Fruit fly (Drosophila melanogaster): ENCODE data around the gene CG6592.

CG6592 gene

dm6 chr3L:6085988-6086387 lies 26.5 kb downstream of the CG6592 start (continued):
- peak; percentile 6 for TF ChIP-seq CG10209 (GFP tag; optimal IDR thresholded peaks at IDR 0.05)
- TF ChIP-seq PHDP (tag; optimal IDR thresholded peaks at IDR 0.05) = peak; percentile 35
- TF ChIP-seq cas (GFP tag; IDR thresholded peaks at IDR 0.05) = no peak
- TF ChIP-seq YL-1 (GFP tag; optimal IDR thresholded peaks at IDR 0.05) = no peak
- TF ChIP-seq grau (tag; optimal IDR thresholded peaks at IDR 0.05) = peak; percentile 54
- no peak for TF ChIP-seq wor (GFP tag; IDR thresholded peaks at IDR 0.05)
- TF ChIP-seq CG16813 (GFP tag; IDR thresholded peaks at IDR 0.05; ENCODE audit: partially characterized antibody) = no peak
- no peak for TF ChIP-seq CG18262 (tag; optimal IDR thresholded peaks at IDR 0.05)
- TF ChIP-seq CG10366 (GFP tag; IDR thresholded peaks at IDR 0.05) = 0 out of 2 replicates have a peak, but pooled peaks have one; percentile 8
- no peak for TF ChIP-seq CG34422 (GFP tag; IDR thresholded peaks at IDR 0.05)
- no peak for TF ChIP-seq CG17186 (GFP tag; optimal IDR thresholded peaks at IDR 0.05)

dm6 chr3L:6093213-6093612 lies 33.8 kb downstream of the CG6592 start, which contains the start of gene CG10469:
TSS of gene CG10469 (minus strand) at chr3L:6093313.
- TF ChIP-seq CG16813 (GFP tag; IDR thresholded peaks at IDR 0.05; ENCODE audit: partially characterized antibody) = 0 out of 3 replicates have a peak, but pooled peaks have one; percentile 16
- no peak for TF ChIP-seq CG2129 (GFP tag; IDR thresholded peaks at IDR 0.05; ENCODE audit: partially characterized antibody)

- TF ChIP-seq CG2678 (tag; optimal IDR thresholded peaks at IDR 0.05) = peak; percentile 95
- TF ChIP-seq CG3065 (GFP tag; optimal IDR thresholded peaks at IDR 0.05) = peak; percentile 90
- peak; percentile 87 for TF ChIP-seq CG30020 (tag; optimal IDR thresholded peaks at IDR 0.05)
- TF ChIP-seq CG31441 (GFP tag; IDR thresholded peaks at IDR 0.05) = peak; percentile 96
- TF ChIP-seq h (optimal IDR thresholded peaks at IDR 0.05) = no peak
- TF ChIP-seq ato (GFP tag; IDR thresholded peaks at IDR 0.05; ENCODE audit: partially characterized antibody) = no peak; the same call in 1 of the 2 replicates
- peak; percentile 56 for TF ChIP-seq Side (GFP tag; optimal IDR thresholded peaks at IDR 0.05)
- peak in 1 of 2 experiments; percentile 62 for TF ChIP-seq tll (GFP tag; optimal IDR thresholded peaks at IDR 0.05)
- peak; percentile 74 for TF ChIP-seq CG6765 (GFP tag; optimal IDR thresholded peaks at IDR 0.05)
- peak; percentile 90 for TF ChIP-seq Bteb2 (GFP tag; optimal IDR thresholded peaks at IDR 0.05)
- TF ChIP-seq sr (GFP tag; IDR thresholded peaks at IDR 0.05) = peak; percentile 63; the same call in 1 of the 3 replicates
- TF ChIP-seq CG17802 (tag; optimal IDR thresholded peaks at IDR 0.05) = peak; percentile 84
- peak; percentile 87 for TF ChIP-seq sens-2 (GFP tag; IDR thresholded peaks at IDR 0.05)
- peak; percentile 90 for TF ChIP-seq CG8290 (GFP tag; optimal IDR thresholded peaks at IDR 0.05)
- peak in 1 of 2 experiments; percentile 67 for TF ChIP-seq CG8290 (tag; optimal IDR thresholded peaks at IDR 0.05)
- peak; percentile 92 for TF ChIP-seq Meics (GFP tag; optimal IDR thresholded peaks at IDR 0.05)
- TF ChIP-seq toy (GFP tag; IDR thresholded peaks at IDR 0.05) = peak; percentile 90
- TF ChIP-seq CG16815 (GFP tag; optimal IDR thresholded peaks at IDR 0.05) = peak; percentile 98
- peak; percentile 73 for TF ChIP-seq Antp (GFP tag; optimal IDR thresholded peaks at IDR 0.05)
- no peak for TF ChIP-seq Lpt (GFP tag; optimal IDR thresholded peaks at IDR 0.05)
- TF ChIP-seq D19B (GFP tag; optimal IDR thresholded peaks at IDR 0.05) = peak; percentile 81
- peak; percentile 45 for TF ChIP-seq her (GFP tag; optimal IDR thresholded peaks at IDR 0.05)
- TF ChIP-seq CG6272 (GFP tag; IDR thresholded peaks at IDR 0.05) = peak; percentile 98
- peak; percentile 23 for TF ChIP-seq CG11398 (GFP tag; optimal IDR thresholded peaks at IDR 0.05)
- TF ChIP-seq shn (GFP tag; optimal IDR thresholded peaks at IDR 0.05) = peak; percentile 76
- TF ChIP-seq sima (GFP tag; optimal IDR thresholded peaks at IDR 0.05) = no peak
- peak; percentile 33 for TF ChIP-seq Kr (GFP tag; optimal IDR thresholded peaks at IDR 0.05)
- peak; percentile 34 for TF ChIP-seq repo (GFP tag; optimal IDR thresholded peaks at IDR 0.05)
- no peak for TF ChIP-seq ftz-f1 (GFP tag; optimal IDR thresholded peaks at IDR 0.05)
- TF ChIP-seq Ptx1 (GFP tag; IDR thresholded peaks at IDR 0.05) = peak; percentile 99
- TF ChIP-seq CG15601 (tag; optimal IDR thresholded peaks at IDR 0.05) = peak; percentile 93
- TF ChIP-seq CG6791 (GFP tag; IDR thresholded peaks at IDR 0.05; ENCODE audit: partially characterized antibody) = peak; percentile 55; the same call in 1 of the 3 replicates
- TF ChIP-seq mirr (GFP tag; optimal IDR thresholded peaks at IDR 0.05) = peak; percentile 53
- TF ChIP-seq Xrp1 (GFP tag; IDR thresholded peaks at IDR 0.05) = peak; percentile 97
- TF ChIP-seq croc (GFP tag; conservative IDR thresholded peaks at IDR 0.05) = peak; percentile 97
- TF ChIP-seq Bgb (GFP tag; IDR thresholded peaks at IDR 0.05; ENCODE audit: partially characterized antibody) = peak; percentile 59
Measured at dm6 chr3L:6094697-6095096, 35.2 kb downstream of the CG6592 start, which contains the start of the genes CG10467 and loj. TSS of gene CG10467 (minus strand) at chr3L:6094747. TSS of gene loj (plus strand) at chr3L:6094987.

Measured in whole organism, embryonic.